Fruit fly (Drosophila melanogaster) whole organism, embryonic: ENCODE measurements around the gene peb.
A peak's percentile ranks its signal among the peaks of the same experiment; 100 is the strongest.

Source experiments
- Awh ChIP-seq: fragments of 200-800 bp; sonication (Bioruptor generic); IDR thresholded peaks from 2 replicates; pipeline ENCODE4, ENCODE4 v1.3.6; 2022; ENCODE audit warnings: missing biosample characterization, missing genetic modification characterization
- CG10209 ChIP-seq: fragments of 200-800 bp; sonication (Bioruptor generic); optimal IDR thresholded peaks from 3 replicates; lab custom pipeline; 2017; ENCODE audit warnings: missing biosample characterization, mild to moderate bottlenecking, missing genetic modification characterization, missing genetic modification reagents
- CG10431 ChIP-seq: fragments of 200-800 bp; sonication (Bioruptor generic); optimal IDR thresholded peaks from 3 replicates; lab custom pipeline; 2018; ENCODE audit warnings: missing biosample characterization, mild to moderate bottlenecking, missing genetic modification characterization
- CG11560 ChIP-seq: fragments of 200-800 bp; sonication (Bioruptor generic); IDR thresholded peaks from 3 replicates; pipeline ENCODE4 v1.3.6; 2022; ENCODE audit warnings: missing biosample characterization, missing genetic modification characterization
- CG12219 ChIP-seq: fragments of 200-800 bp; sonication (Bioruptor generic); optimal IDR thresholded peaks from 3 replicates; lab custom pipeline; 2018; ENCODE audit warnings: missing biosample characterization, mild to moderate bottlenecking, missing genetic modification characterization
- CG12659 ChIP-seq: fragments of 200-800 bp; sonication (Bioruptor generic); optimal IDR thresholded peaks from 3 replicates; lab custom pipeline; 2017; ENCODE audit warnings: mild to moderate bottlenecking, missing biosample characterization, missing genetic modification reagents, missing genetic modification characterization
- CG12744 ChIP-seq: fragments of 200-800 bp; sonication (Bioruptor generic); optimal IDR thresholded peaks from 2 replicates; lab custom pipeline; 2016; ENCODE audit warnings: missing biosample characterization, missing genetic modification characterization
- CG14710 ChIP-seq: fragments of 200-800 bp; sonication (Bioruptor generic); optimal IDR thresholded peaks from 3 replicates; lab custom pipeline; 2019; ENCODE audit warnings: missing biosample characterization, mild to moderate bottlenecking, missing genetic modification characterization, moderate library complexity
- CG15073 ChIP-seq: fragments of 200-800 bp; sonication (Bioruptor generic); optimal IDR thresholded peaks from 2 replicates; lab custom pipeline; 2016; ENCODE audit warnings: missing biosample characterization, missing genetic modification characterization
- CG1602 ChIP-seq: fragments of 200-800 bp; sonication (Bioruptor generic); optimal IDR thresholded peaks from 3 replicates; lab custom pipeline; 2016; ENCODE audit warnings: missing biosample characterization, missing genetic modification characterization
- CG17802 ChIP-seq: fragments of 200-800 bp; sonication (Bioruptor generic); optimal IDR thresholded peaks from 2 replicates; lab custom pipeline; 2018; ENCODE audit warnings: missing biosample characterization, mild to moderate bottlenecking, missing genetic modification characterization, moderate library complexity
- CG2120 ChIP-seq: fragments of 200-800 bp; sonication (Bioruptor generic); optimal IDR thresholded peaks from 3 replicates; lab custom pipeline; 2016; ENCODE audit warnings: missing biosample characterization, missing genetic modification characterization
- CG3065 ChIP-seq: fragments of 200-800 bp; sonication (Bioruptor generic); optimal IDR thresholded peaks from 2 replicates; lab custom pipeline; 2016; ENCODE audit warnings: missing biosample characterization, missing genetic modification characterization
- CG31224 ChIP-seq: fragments of 200-800 bp; sonication (Bioruptor generic); IDR thresholded peaks from 2 replicates; pipeline ENCODE4 v1.3.6; 2022; ENCODE audit warnings: missing biosample characterization, missing genetic modification characterization
- CG3281 ChIP-seq: fragments of 200-800 bp; sonication (Bioruptor generic); optimal IDR thresholded peaks from 3 replicates; lab custom pipeline; 2017; ENCODE audit warnings: missing biosample characterization, mild to moderate bottlenecking, missing genetic modification characterization
- CG3847 ChIP-seq: fragments of 200-800 bp; sonication (Bioruptor generic); IDR thresholded peaks from 2 replicates; pipeline ENCODE4 v1.3.6; 2022; ENCODE audit warnings: missing biosample characterization, missing genetic modification characterization
- CG42726 ChIP-seq: fragments of 200-800 bp; sonication (Bioruptor generic); IDR thresholded peaks from 2 replicates; pipeline ENCODE4 v1.3.6; 2022; ENCODE audit warnings: missing biosample characterization, missing genetic modification characterization; ENCODE audit not compliant: partially characterized antibody
- CG43689 ChIP-seq: fragments of 200-800 bp; sonication (Bioruptor generic); IDR thresholded peaks from 2 replicates; pipeline ENCODE4 v1.3.6; 2022; ENCODE audit warnings: missing biosample characterization, missing genetic modification characterization
- CG9215 ChIP-seq: fragments of 200-800 bp; sonication (Bioruptor generic); IDR thresholded peaks from 2 replicates; pipeline ENCODE4 v1.3.6; 2022; ENCODE audit warnings: missing biosample characterization, missing genetic modification characterization
- CG9609 ChIP-seq: fragments of 200-800 bp; sonication (Bioruptor generic); optimal IDR thresholded peaks from 3 replicates; lab custom pipeline; 2016; ENCODE audit warnings: missing biosample characterization, missing genetic modification characterization
- CG9876 ChIP-seq: fragments of 200-800 bp; sonication (Bioruptor generic); optimal IDR thresholded peaks from 2 replicates; lab custom pipeline; 2016; ENCODE audit warnings: missing biosample characterization, missing genetic modification characterization
- CTCF ChIP-seq: fragments of 200-800 bp; sonication (Bioruptor generic); optimal IDR thresholded peaks from 2 replicates; lab custom pipeline; 2017; ENCODE audit warnings: missing biosample characterization, mild to moderate bottlenecking, missing genetic modification characterization, moderate library complexity
- Dad ChIP-seq: fragments of 200-800 bp; sonication (Bioruptor generic); optimal IDR thresholded peaks from 3 replicates; lab custom pipeline; 2016; ENCODE audit warnings: missing biosample characterization, missing genetic modification characterization
- Dip2 ChIP-seq: fragments of 200-800 bp; sonication (Bioruptor generic); IDR thresholded peaks from 2 replicates; pipeline ENCODE4 v1.3.6; 2022; ENCODE audit warnings: missing biosample characterization, missing genetic modification characterization
- Dll ChIP-seq: fragments of 200-800 bp; sonication (Bioruptor generic); IDR thresholded peaks from 4 replicates; pipeline ENCODE4 v1.3.6; 2022; ENCODE audit warnings: missing biosample characterization, missing genetic modification characterization; ENCODE audit not compliant: partially characterized antibody
- Doc2 ChIP-seq: fragments of 200-800 bp; sonication (Bioruptor generic); IDR thresholded peaks from 2 replicates; pipeline ENCODE4 v1.3.6; 2022; ENCODE audit warnings: missing biosample characterization, missing genetic modification characterization
- Fer3 ChIP-seq: fragments of 200-800 bp; sonication (Bioruptor generic); optimal IDR thresholded peaks from 2 replicates; lab custom pipeline; 2018; ENCODE audit warnings: missing biosample characterization, mild to moderate bottlenecking, missing genetic modification characterization, moderate library complexity
- HHEX ChIP-seq: fragments of 200-800 bp; sonication (Bioruptor generic); optimal IDR thresholded peaks from 3 replicates; lab custom pipeline; 2017; ENCODE audit warnings: missing biosample characterization, mild to moderate bottlenecking, missing genetic modification characterization, missing genetic modification reagents
- HLH3B ChIP-seq: fragments of 200-800 bp; sonication (Bioruptor generic); IDR thresholded peaks from 2 replicates; pipeline ENCODE4 v1.3.6; 2022; ENCODE audit warnings: missing biosample characterization, missing genetic modification characterization
- HmgD ChIP-seq: fragments of 200-800 bp; sonication (Bioruptor generic); optimal IDR thresholded peaks from 3 replicates; lab custom pipeline; 2016; ENCODE audit warnings: missing biosample characterization, missing genetic modification characterization
- Hr3 ChIP-seq: fragments of 200-800 bp; sonication (Bioruptor generic); optimal IDR thresholded peaks from 3 replicates; lab custom pipeline; 2016; ENCODE audit warnings: missing biosample characterization, missing genetic modification characterization
- Hr51 ChIP-seq, 2 experiments: fragments of 200-800 bp; sonication (Bioruptor generic); optimal IDR thresholded peaks; 2 replicates in 1 of 2; 3 replicates in 1 of 2; lab custom pipeline; 2016 to 2018; ENCODE audit warnings: missing biosample characterization in 2 of 2, missing genetic modification characterization in 2 of 2, mild to moderate bottlenecking in 1 of 2, moderate library complexity in 1 of 2
- Sry-β ChIP-seq: fragments of 200-800 bp; sonication (Bioruptor generic); optimal IDR thresholded peaks from 2 replicates; lab custom pipeline; 2018; ENCODE audit warnings: missing biosample characterization, mild to moderate bottlenecking, missing genetic modification characterization, moderate library complexity
- Xbp1 ChIP-seq: fragments of 200-800 bp; sonication (Bioruptor generic); optimal IDR thresholded peaks from 3 replicates; lab custom pipeline; 2016; ENCODE audit warnings: missing biosample characterization, mild to moderate bottlenecking, missing genetic modification characterization
- al ChIP-seq: fragments of 200-800 bp; sonication (Bioruptor generic); IDR thresholded peaks from 2 replicates; pipeline ENCODE4 v1.3.6; 2022; ENCODE audit warnings: missing biosample characterization, missing genetic modification characterization
- cad ChIP-seq: fragments of >200 bp; optimal IDR thresholded peaks from 2 replicates; lab custom pipeline; 2017; ENCODE audit warnings: missing biosample characterization, missing genetic modification characterization
- caup ChIP-seq: fragments of 200-800 bp; sonication (Bioruptor generic); optimal IDR thresholded peaks from 3 replicates; lab custom pipeline; 2017; ENCODE audit warnings: missing biosample characterization, mild to moderate bottlenecking, missing genetic modification characterization, moderate library complexity; ENCODE audit not compliant: severe bottlenecking
- chinmo ChIP-seq: fragments of 200-800 bp; sonication (Bioruptor generic); IDR thresholded peaks from 4 replicates; pipeline ENCODE4 v1.3.6; 2022; ENCODE audit warnings: missing biosample characterization, missing genetic modification characterization; ENCODE audit not compliant: partially characterized antibody
- crol ChIP-seq: fragments of 200-800 bp; sonication (Bioruptor generic); IDR thresholded peaks from 2 replicates; pipeline ENCODE4 v1.3.6; 2022; ENCODE audit warnings: missing biosample characterization, missing genetic modification characterization
- h ChIP-seq: fragments of >200 bp; optimal IDR thresholded peaks from 2 replicates; lab custom pipeline; 2017
- nerfin-2 ChIP-seq: fragments of 200-800 bp; sonication (Bioruptor generic); IDR thresholded peaks from 2 replicates; pipeline ENCODE4 v1.3.6; 2022; ENCODE audit warnings: missing biosample characterization, missing genetic modification characterization; ENCODE audit not compliant: partially characterized antibody
- oc ChIP-seq: fragments of 200-800 bp; sonication (Bioruptor generic); optimal IDR thresholded peaks from 2 replicates; lab custom pipeline; 2018; ENCODE audit warnings: missing biosample characterization, mild to moderate bottlenecking, missing genetic modification characterization, moderate library complexity
- onecut ChIP-seq: fragments of 200-800 bp; sonication (Bioruptor generic); IDR thresholded peaks from 2 replicates; pipeline ENCODE4 v1.3.6; 2022; ENCODE audit warnings: missing biosample characterization, missing genetic modification characterization
- pan ChIP-seq, 4 experiments: fragments of >200 bp in 3 of 4; fragments of 200-800 bp in 1 of 4; sonication (Bioruptor generic) in 1 of 4; optimal IDR thresholded peaks in 3 of 4; IDR thresholded peaks in 1 of 4; 2 replicates each; pipeline versions ENCODE4 v1.3.6 to Lab custom; 2017 to 2022; ENCODE audit warnings: missing biosample characterization in 2 of 4, missing genetic modification characterization in 2 of 4, mixed read lengths in 1 of 4
- pum ChIP-seq: fragments of 200-800 bp; sonication (Bioruptor generic); optimal IDR thresholded peaks from 2 replicates; lab custom pipeline; 2016; ENCODE audit warnings: missing biosample characterization, missing genetic modification characterization
- salm ChIP-seq: fragments of 200-800 bp; sonication (Bioruptor generic); optimal IDR thresholded peaks from 2 replicates; lab custom pipeline; 2018; ENCODE audit warnings: missing biosample characterization, mild to moderate bottlenecking, missing genetic modification characterization
- sens ChIP-seq: fragments of 200-800 bp; sonication (Bioruptor generic); peaks from one replicate; lab custom pipeline; 2016; ENCODE audit warnings: missing biosample characterization, missing genetic modification characterization
- sob ChIP-seq: fragments of 200-800 bp; sonication (Bioruptor generic); IDR thresholded peaks from 2 replicates; pipeline ENCODE4 v1.3.6; 2022; ENCODE audit warnings: missing biosample characterization, missing genetic modification characterization
- sqz ChIP-seq: fragments of 200-800 bp; sonication (Bioruptor generic); optimal IDR thresholded peaks from 3 replicates; lab custom pipeline; 2018; ENCODE audit warnings: missing biosample characterization, mild to moderate bottlenecking, missing genetic modification characterization
- tna ChIP-seq: fragments of 200-800 bp; sonication (Bioruptor generic); IDR thresholded peaks from 2 replicates; pipeline ENCODE4 v1.3.6; 2022; ENCODE audit warnings: missing biosample characterization, missing genetic modification characterization; ENCODE audit not compliant: partially characterized antibody
- usp ChIP-seq: fragments of >200 bp; optimal IDR thresholded peaks from 2 replicates; lab custom pipeline; 2017; ENCODE audit warnings: missing biosample characterization, missing genetic modification characterization
- vvl ChIP-seq: fragments of 200-800 bp; sonication (Bioruptor generic); IDR thresholded peaks from 2 replicates; pipeline ENCODE4 v1.3.6; 2022; ENCODE audit warnings: missing biosample characterization, missing genetic modification characterization

Gene peb

DNA sequence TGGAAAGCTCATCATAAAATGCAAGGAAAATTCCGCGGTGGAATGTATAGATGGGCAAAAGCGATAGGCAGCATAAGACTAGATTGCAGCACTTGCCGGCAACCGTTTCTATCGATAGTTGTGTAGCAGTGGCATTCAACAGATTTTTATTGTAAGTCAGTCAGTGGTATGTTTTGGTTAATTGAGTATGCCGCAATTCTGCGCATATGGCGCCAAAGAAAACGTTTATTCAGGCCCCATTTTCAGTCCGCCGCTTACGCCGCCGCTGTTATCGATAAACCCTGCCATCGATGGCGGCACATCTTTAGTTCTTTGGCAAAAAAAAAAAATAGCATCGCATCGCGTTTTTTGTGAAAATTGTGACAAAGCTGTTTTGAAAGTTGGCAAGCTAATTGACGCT, 32.4 kb downstream of the peb start, which contains the start of the genes Cbp80 and Torsin (continued):
- TF ChIP-seq chinmo (GFP tag; lab: Robert Waterston, UW) (peak; percentile 84; the same call in 2 of the 4 replicates), Doc2 (no peak), Dad (GFP tag; lab: Kevin White, UChicago) (no peak), CG1602 (no peak), usp (GFP tag; lab: Kevin White, UChicago) (no peak), onecut (GFP tag; lab: Robert Waterston, UW) (no peak), Dll (GFP tag; lab: Robert Waterston, UW) (peak; percentile 92), Sry-β (no peak), CG3065 (GFP tag; lab: Kevin White, UChicago) (no peak), nerfin-2 (GFP tag; lab: Robert Waterston, UW) (peak; percentile 93), CG31224 (no peak), tna (GFP tag; lab: Robert Waterston, UW) (peak; percentile 90), salm (tag; lab: Kevin White, UChicago) (no peak), CG9215 (GFP tag; lab: Robert Waterston, UW) (no peak), crol (GFP tag; lab: Robert Waterston, UW) (no peak), Hr3 (GFP tag; lab: Kevin White, UChicago) (no peak), cad (GFP tag; lab: Kevin White, UChicago) (no peak), caup (GFP tag; lab: Kevin White, UChicago) (no peak), CG43689 (GFP tag; lab: Robert Waterston, UW) (no peak), HLH3B (GFP tag; lab: Robert Waterston, UW) (no peak), CG3281 (no peak), HHEX (GFP tag; lab: Kevin White, UChicago) (no peak), oc (tag; lab: Kevin White, UChicago) (no peak), Fer3 (tag; lab: Kevin White, UChicago) (no peak), CG11560 (tag; lab: Robert Waterston, UW) (no peak), Awh (GFP tag; lab: Robert Waterston, UW) (no peak), sens (GFP tag; lab: Kevin White, UChicago) (peak; percentile 76), CG9609 (GFP tag; lab: Kevin White, UChicago) (no peak), pum (GFP tag; lab: Kevin White, UChicago) (no peak), CG14710 (tag; lab: Kevin White, UChicago) (peak; percentile 37), Hr51 (GFP tag; optimal IDR thresholded peaks at IDR 0.05; lab: Kevin White, UChicago) (no peak), CTCF (GFP tag; lab: Kevin White, UChicago) (no peak), al (no peak), CG17802 (tag; lab: Kevin White, UChicago) (peak; percentile 58), h (lab: Kevin White, UChicago) (no peak), CG3847 (GFP tag; lab: Robert Waterston, UW) (no peak), CG12219 (no peak), Xbp1 (GFP tag; lab: Kevin White, UChicago) (no peak), pan (optimal IDR thresholded peaks at IDR 0.05; lab: Kevin White, UChicago) (no peak), pan (GFP tag; optimal IDR thresholded peaks at IDR 0.05 in 1 of 2, IDR thresholded peaks at IDR 0.05 in 1 of 2) (no peak), CG12659 (peak; percentile 36), CG10431 (GFP tag; lab: Kevin White, UChicago) (no peak), CG10209 (no peak), CG12744 (GFP tag; lab: Kevin White, UChicago) (no peak), CG2120 (GFP tag; lab: Kevin White, UChicago) (peak; percentile 30), sqz (GFP tag; lab: Kevin White, UChicago) (peak; percentile 80), vvl (peak; percentile 21; the same call in 1 of the 2 replicates), Dip2 (GFP tag; lab: Robert Waterston, UW) (no peak), CG9876 (no peak), CG15073 (no peak), sob (GFP tag; lab: Robert Waterston, UW) (peak; percentile 47; the same call in 1 of the 2 replicates), HmgD (no peak), CG42726 (GFP tag; lab: Robert Waterston, UW) (peak; percentile 33; the same call in 1 of the 2 replicates)
